Fruit fly (Drosophila melanogaster): ENCODE measurements around the gene CG33710.

DNA sequence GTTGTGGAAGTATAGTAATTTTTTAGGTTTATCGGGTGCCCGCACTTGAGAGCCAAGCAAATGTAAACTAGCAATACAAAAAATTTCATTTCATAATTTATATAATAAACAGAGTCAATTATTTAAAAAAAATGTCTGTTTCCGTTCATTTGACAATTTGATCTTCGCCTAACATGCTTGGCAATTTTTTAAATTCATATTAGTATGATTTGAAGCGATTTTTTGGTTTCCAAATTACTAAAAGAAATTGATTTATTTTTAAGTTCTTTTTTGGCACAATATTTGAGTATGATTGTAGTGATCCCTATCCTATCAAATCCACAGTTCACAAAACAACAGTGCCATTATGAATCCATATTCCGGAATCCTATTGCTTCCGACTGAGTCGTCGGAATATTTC is 722 bp downstream of the CG33710 start, which contains the start of gene CG34258:
- TF ChIP-seq pan (optimal IDR thresholded peaks at IDR 0.05) = no peak
- TF ChIP-seq Dll (optimal IDR thresholded peaks at IDR 0.05) = no peak
- TF ChIP-seq CG8478 (optimal IDR thresholded peaks at IDR 0.05) = no peak
- no peak for TF ChIP-seq psq (optimal IDR thresholded peaks at IDR 0.05)
- no peak for TF ChIP-seq usp (GFP tag; optimal IDR thresholded peaks at IDR 0.05)
